Worm (Caenorhabditis elegans) whole organism, young adult: Measurements from ENCODE around the gene srt-37.
"Not testable (repeated sequence)": the region's sequence is repeated elsewhere in the genome, so short reads cannot be mapped to it uniquely, and the experiment has no call there.

Experiments used
- F22D6.2 ChIP-seq: sonication (generic microtip); optimal IDR thresholded peaks from 2 replicates; lab custom pipeline; 2016; ENCODE audit warnings: mild to moderate bottlenecking, missing genetic modification characterization, missing compliant biosample characterization
- F55B11.4 ChIP-seq: sonication (generic microtip); optimal IDR thresholded peaks from 2 replicates; lab custom pipeline; 2016; ENCODE audit warnings: missing compliant biosample characterization, missing genetic modification characterization, borderline replicate concordance; ENCODE audit not compliant: insufficient read depth
- ama-1 ChIP-seq, 3 experiments: fragments of 150-350 bp in 1 of 3; sonication (generic microtip) in 2 of 3; optimal IDR thresholded peaks; 2 replicates each; lab custom pipeline; 2014 to 2018; ENCODE audit warnings: missing biosample characterization in 2 of 3, missing genetic modification characterization in 2 of 3, missing genetic modification reagents in 2 of 3
- cebp-2 ChIP-seq: fragments of 200-800 bp; sonication (Bioruptor generic); IDR thresholded peaks from 2 replicates; pipeline ENCODE4 v1.3.6; 2022; ENCODE audit warnings: missing genetic modification characterization, missing compliant biosample characterization
- lag-1 ChIP-seq: fragments of 200-800 bp; sonication (Bioruptor generic); IDR thresholded peaks from 2 replicates; pipeline ENCODE4 v1.3.6; 2022; ENCODE audit warnings: missing genetic modification reagents, missing genetic modification characterization, missing compliant biosample characterization
- tbx-9 ChIP-seq: sonication (generic microtip); optimal IDR thresholded peaks from 2 replicates; lab custom pipeline; 2016; ENCODE audit warnings: borderline replicate concordance, missing genetic modification characterization, inconsistent platforms, missing compliant biosample characterization
- unc-62 ChIP-seq: fragments of 150-350 bp; optimal IDR thresholded peaks from 2 replicates; lab custom pipeline; 2014; ENCODE audit warnings: missing biosample characterization, missing genetic modification reagents, missing genetic modification characterization

ce11 chrV:4310414-4310813 lies 28.8 kb upstream of the srt-37 start:
- TF ChIP-seq F22D6.2 (tag; lab: Kevin White, UChicago); cebp-2 (GFP tag; lab: Robert Waterston, UW); ama-1 (optimal IDR thresholded peaks at IDR 0.05; lab: Kevin White, UChicago); ama-1 (GFP tag; optimal IDR thresholded peaks at IDR 0.05; lab: Kevin White, UChicago); lag-1 (GFP tag; lab: Robert Waterston, UW); tbx-9 (tag; lab: Kevin White, UChicago); unc-62 (GFP tag; lab: Kevin White, UChicago); F55B11.4: not testable (repeated sequence)
